Fruit fly (Drosophila melanogaster) whole organism, adult: Measurements from ENCODE around the gene Obp99d.

Source experiments
- CG11617 ChIP-seq: fragments of 200-800 bp; sonication (Bioruptor generic); optimal IDR thresholded peaks from 2 replicates; lab custom pipeline; 2017; ENCODE audit warnings: mild to moderate bottlenecking, missing biosample characterization, missing genetic modification reagents, missing genetic modification characterization
- CG12768 ChIP-seq: fragments of 200-800 bp; sonication (Bioruptor generic); optimal IDR thresholded peaks from 2 replicates; lab custom pipeline; 2017; ENCODE audit warnings: missing biosample characterization, missing genetic modification characterization, mild to moderate bottlenecking, moderate library complexity, missing genetic modification reagents
- CG14711 ChIP-seq: fragments of 200-800 bp; sonication (Bioruptor generic); optimal IDR thresholded peaks from 2 replicates; lab custom pipeline; 2018; ENCODE audit warnings: missing biosample characterization, mild to moderate bottlenecking, missing genetic modification characterization, moderate library complexity
- CG1620 ChIP-seq: fragments of 200-800 bp; sonication (Bioruptor generic); optimal IDR thresholded peaks from 2 replicates; lab custom pipeline; 2016; ENCODE audit warnings: missing biosample characterization, missing genetic modification characterization
- CG33017 ChIP-seq: fragments of 200-800 bp; sonication (Bioruptor generic); optimal IDR thresholded peaks from 2 replicates; lab custom pipeline; 2018; ENCODE audit warnings: missing biosample characterization, mild to moderate bottlenecking, missing genetic modification characterization, moderate library complexity
- CG5204 ChIP-seq: fragments of 200-800 bp; sonication (Bioruptor generic); optimal IDR thresholded peaks from 2 replicates; lab custom pipeline; 2016; ENCODE audit warnings: missing biosample characterization, missing genetic modification characterization
- CG7045 ChIP-seq: fragments of 200-800 bp; sonication (Bioruptor generic); optimal IDR thresholded peaks from 2 replicates; lab custom pipeline; 2017; ENCODE audit warnings: missing biosample characterization, mild to moderate bottlenecking, missing genetic modification characterization
- CG7101 ChIP-seq: fragments of 200-800 bp; sonication (Bioruptor generic); optimal IDR thresholded peaks from 2 replicates; lab custom pipeline; 2018; ENCODE audit warnings: missing biosample characterization, mild to moderate bottlenecking, missing genetic modification characterization, moderate library complexity
- Clk ChIP-seq: fragments of 200-800 bp; sonication (Bioruptor generic); optimal IDR thresholded peaks from 2 replicates; lab custom pipeline; 2017; ENCODE audit warnings: missing biosample characterization, missing genetic modification characterization
- Crg-1 ChIP-seq: fragments of 200-800 bp; sonication (Bioruptor generic); optimal IDR thresholded peaks from 2 replicates; lab custom pipeline; 2016; ENCODE audit warnings: missing biosample characterization, missing genetic modification characterization
- Hr96 ChIP-seq: fragments of 200-800 bp; sonication (Bioruptor generic); optimal IDR thresholded peaks from 2 replicates; lab custom pipeline; 2016; ENCODE audit warnings: missing biosample characterization, missing genetic modification characterization
- Mnt ChIP-seq: fragments of 200-800 bp; sonication (Bioruptor generic); optimal IDR thresholded peaks from 2 replicates; lab custom pipeline; 2016; ENCODE audit warnings: missing biosample characterization, mild to moderate bottlenecking, missing genetic modification characterization
- bab1 ChIP-seq: fragments of 200-800 bp; sonication (Bioruptor generic); optimal IDR thresholded peaks from 3 replicates; lab custom pipeline; 2019; ENCODE audit warnings: missing biosample characterization, mild to moderate bottlenecking, missing genetic modification characterization, moderate library complexity
- cic ChIP-seq: fragments of 200-800 bp; sonication (Bioruptor generic); optimal IDR thresholded peaks from 2 replicates; lab custom pipeline; 2017; ENCODE audit warnings: missing biosample characterization, mild to moderate bottlenecking, missing genetic modification characterization, moderate library complexity
- cnc ChIP-seq, 2 experiments: fragments of >200 bp; optimal IDR thresholded peaks; 2 replicates each; lab custom pipeline; 2017
- kay ChIP-seq: fragments of 200-800 bp; sonication (Bioruptor generic); peaks from one replicate; lab custom pipeline; 2016; ENCODE audit warnings: missing biosample characterization, missing genetic modification characterization, borderline replicate concordance
- ovo ChIP-seq: fragments of 200-800 bp; sonication (Bioruptor generic); optimal IDR thresholded peaks from 2 replicates; lab custom pipeline; 2016; ENCODE audit warnings: missing biosample characterization, missing genetic modification characterization
- pad ChIP-seq: fragments of 200-800 bp; sonication (Bioruptor generic); optimal IDR thresholded peaks from 3 replicates; lab custom pipeline; 2017; ENCODE audit warnings: missing biosample characterization, missing genetic modification characterization, mild to moderate bottlenecking, moderate library complexity, missing genetic modification reagents
- tj ChIP-seq: fragments of 200-800 bp; sonication (Bioruptor generic); optimal IDR thresholded peaks from 3 replicates; lab custom pipeline; 2017; ENCODE audit warnings: missing biosample characterization, mild to moderate bottlenecking, missing genetic modification characterization, moderate library complexity
- toe ChIP-seq: fragments of 200-800 bp; sonication (Bioruptor generic); optimal IDR thresholded peaks from 2 replicates; lab custom pipeline; 2016; ENCODE audit warnings: missing biosample characterization, missing genetic modification characterization

The Obp99d gene

DNA sequence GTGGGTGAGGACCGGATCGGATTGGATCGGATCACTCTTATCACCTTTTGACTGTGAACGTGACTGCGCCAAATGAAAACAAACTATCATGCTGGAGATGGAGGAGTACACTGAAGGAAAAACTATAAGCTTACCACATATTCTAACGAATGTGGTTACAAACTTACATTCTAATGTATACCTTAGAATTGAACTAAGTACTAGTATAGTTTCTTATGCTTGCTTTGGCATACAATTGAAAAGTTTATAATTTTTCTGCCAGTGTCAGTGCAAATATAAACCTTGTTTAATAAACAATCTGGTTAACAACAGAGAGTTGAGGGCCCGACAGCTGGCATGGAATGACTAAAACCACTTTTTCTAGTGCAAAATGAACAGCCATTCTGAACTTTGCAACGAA lies 3.2 kb downstream of the Obp99d start:
- peak; percentile 63 for TF ChIP-seq CG7101 (tag; lab: Kevin White, UChicago)
- no peak for TF ChIP-seq bab1 (GFP tag; lab: Kevin White, UChicago)
- TF ChIP-seq CG5204 (GFP tag; lab: Kevin White, UChicago) = no peak
- no peak for TF ChIP-seq toe (GFP tag; lab: Kevin White, UChicago)
- TF ChIP-seq Hr96 (GFP tag; lab: Kevin White, UChicago) = peak; percentile 35
- TF ChIP-seq pad (GFP tag; lab: Kevin White, UChicago) = peak; percentile 9
- no peak for TF ChIP-seq kay
- TF ChIP-seq tj (GFP tag; lab: Kevin White, UChicago) = no peak
- no peak for TF ChIP-seq Mnt (GFP tag; lab: Kevin White, UChicago)
- peak; percentile 8 for TF ChIP-seq cic
- peak; percentile 38 for TF ChIP-seq Clk
- TF ChIP-seq CG11617 (GFP tag; lab: Kevin White, UChicago) = no peak
- TF ChIP-seq CG33017 = peak; percentile 80
- peak; percentile 49 for TF ChIP-seq CG7045 (GFP tag; lab: Kevin White, UChicago)
- TF ChIP-seq CG14711 (tag; lab: Kevin White, UChicago) = peak; percentile 61
- peak; percentile 57 for TF ChIP-seq CG12768 (GFP tag; lab: Kevin White, UChicago)
- TF ChIP-seq CG1620 (GFP tag; lab: Kevin White, UChicago) = no peak
- no peak for TF ChIP-seq Crg-1
- TF ChIP-seq ovo (GFP tag; lab: Kevin White, UChicago) = no peak
- TF ChIP-seq cnc (optimal IDR thresholded peaks at IDR 0.05; lab: Kevin White, UChicago) = no peak

DNA sequence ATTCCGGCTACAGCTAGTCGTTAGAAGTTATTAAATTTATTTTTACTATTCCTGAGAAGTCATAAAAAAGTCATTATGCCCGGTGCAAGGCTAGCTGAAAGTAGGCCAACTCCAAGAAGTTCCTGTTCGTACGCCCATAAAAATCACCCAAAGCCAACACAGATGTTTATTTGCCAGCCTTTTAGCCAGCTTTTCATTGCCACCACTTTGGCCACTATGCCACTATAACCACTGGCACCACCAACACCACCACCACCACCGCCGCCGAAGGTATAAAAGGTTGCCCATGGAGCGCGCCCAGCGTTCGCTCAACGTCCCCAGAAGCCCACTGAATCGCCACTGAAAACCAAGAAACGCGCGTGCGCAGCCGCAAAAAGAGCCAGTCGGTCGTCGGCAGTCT lies 4.1 kb downstream of the Obp99d start, which contains the start of gene CG15506:
Gene CG15506, plus strand, starts transcription at position 301 of the 400 bp plus-strand sequence.
- TF ChIP-seq CG7045 (GFP tag; lab: Kevin White, UChicago) (no peak), tj (GFP tag; lab: Kevin White, UChicago) (no peak), cnc (optimal IDR thresholded peaks at IDR 0.05; lab: Kevin White, UChicago) (no peak), ovo (GFP tag; lab: Kevin White, UChicago) (no peak), Hr96 (GFP tag; lab: Kevin White, UChicago) (no peak), kay (no peak), CG5204 (GFP tag; lab: Kevin White, UChicago) (no peak), Clk (no peak), CG33017 (no peak)

DNA sequence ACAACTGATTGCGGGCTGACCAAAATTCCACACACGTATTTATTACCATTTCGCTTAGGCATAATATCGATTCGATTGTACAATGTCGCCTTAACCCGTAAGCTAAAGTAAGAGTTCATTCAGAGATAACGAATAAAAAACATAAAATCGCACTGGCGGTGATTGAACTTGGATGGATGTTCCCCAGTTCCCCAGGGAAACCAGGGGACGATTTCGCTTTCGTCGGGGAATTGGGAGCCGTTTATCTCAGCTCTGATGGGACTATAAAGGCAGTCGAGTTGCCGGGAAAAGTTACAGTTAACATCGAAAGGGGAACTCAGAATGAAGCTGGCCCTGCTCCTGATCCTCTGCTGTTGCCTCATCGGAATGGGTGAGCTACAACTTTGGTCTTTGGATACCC lies 7.9 kb downstream of the Obp99d start, which contains the start of gene CG34296:
Gene CG34296, plus strand, starts transcription at position 301 of the 400 bp plus-strand sequence.
- TF ChIP-seq CG33017 = no peak

DNA sequence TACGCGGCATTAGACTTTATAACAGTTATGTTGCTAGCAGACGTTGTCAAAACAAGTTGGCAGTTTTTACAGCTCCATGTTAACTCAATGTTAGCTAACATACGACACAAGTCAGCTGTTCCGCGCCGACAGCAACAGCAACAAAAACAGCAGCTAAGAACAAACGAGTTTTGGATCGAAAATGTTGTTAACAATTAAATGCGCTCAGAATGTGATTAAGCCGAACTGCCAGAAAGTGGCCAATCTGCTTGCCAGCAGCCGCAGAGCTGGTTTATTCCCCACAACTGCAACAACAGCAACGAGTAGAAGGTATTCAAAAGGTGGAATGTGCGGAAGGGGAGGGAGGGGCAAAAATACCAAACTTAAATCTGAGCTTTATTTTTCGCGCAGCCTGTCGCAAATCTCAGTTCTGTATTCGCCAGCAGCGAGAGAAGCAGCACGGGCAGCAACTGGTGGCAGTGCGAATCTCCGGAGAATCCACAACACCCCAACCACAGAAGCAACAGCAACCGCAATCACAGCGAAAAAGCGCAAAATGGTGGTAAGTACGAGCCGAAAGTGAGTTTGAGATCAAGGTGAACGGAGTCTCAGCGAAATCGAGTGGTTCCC lies 8.8 kb downstream of the Obp99d start, which contains the start of gene Pcd:
Gene Pcd, plus strand, starts transcription at position 116 of the 609 bp plus-strand sequence.
- TF ChIP-seq CG1620 (GFP tag; lab: Kevin White, UChicago) (no peak), Mnt (GFP tag; lab: Kevin White, UChicago) (peak; percentile 27), pad (GFP tag; lab: Kevin White, UChicago) (peak; percentile 38), bab1 (GFP tag; lab: Kevin White, UChicago) (peak; percentile 27), toe (GFP tag; lab: Kevin White, UChicago) (no peak), tj (GFP tag; lab: Kevin White, UChicago) (peak; percentile 55), cic (peak; percentile 50), CG7045 (GFP tag; lab: Kevin White, UChicago) (no peak), CG12768 (GFP tag; lab: Kevin White, UChicago) (peak; percentile 11), CG11617 (GFP tag; lab: Kevin White, UChicago) (no peak), Hr96 (GFP tag; lab: Kevin White, UChicago) (no peak), Clk (no peak)

DNA sequence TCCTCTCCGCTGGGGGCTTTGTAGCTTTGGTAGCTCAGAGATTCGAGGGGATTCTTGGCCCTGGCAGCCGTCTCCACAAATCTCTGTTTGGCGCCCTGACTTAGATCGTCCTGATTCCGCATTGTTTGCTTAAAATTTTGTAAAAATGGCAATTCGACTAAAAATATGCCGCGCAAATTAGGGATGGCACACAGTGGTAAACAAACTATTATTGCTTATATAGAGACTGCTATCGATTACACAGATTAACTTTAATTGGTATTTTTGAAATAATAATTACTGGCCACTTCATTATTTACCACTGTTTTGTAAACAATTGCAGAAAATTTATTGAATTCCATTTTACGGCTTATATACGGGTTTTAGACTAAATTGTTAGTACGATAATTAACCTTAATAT lies 10.4 kb downstream of the Obp99d start, which contains the start of the genes Naa40 and CG18731:
Gene Naa40, minus strand, starts transcription at position 206 of the 400 bp plus-strand sequence.
Gene CG18731, plus strand, starts transcription at position 283 of the 400 bp plus-strand sequence.
- no peak for TF ChIP-seq cic
- peak; percentile 65 for TF ChIP-seq tj (GFP tag; lab: Kevin White, UChicago)

DNA sequence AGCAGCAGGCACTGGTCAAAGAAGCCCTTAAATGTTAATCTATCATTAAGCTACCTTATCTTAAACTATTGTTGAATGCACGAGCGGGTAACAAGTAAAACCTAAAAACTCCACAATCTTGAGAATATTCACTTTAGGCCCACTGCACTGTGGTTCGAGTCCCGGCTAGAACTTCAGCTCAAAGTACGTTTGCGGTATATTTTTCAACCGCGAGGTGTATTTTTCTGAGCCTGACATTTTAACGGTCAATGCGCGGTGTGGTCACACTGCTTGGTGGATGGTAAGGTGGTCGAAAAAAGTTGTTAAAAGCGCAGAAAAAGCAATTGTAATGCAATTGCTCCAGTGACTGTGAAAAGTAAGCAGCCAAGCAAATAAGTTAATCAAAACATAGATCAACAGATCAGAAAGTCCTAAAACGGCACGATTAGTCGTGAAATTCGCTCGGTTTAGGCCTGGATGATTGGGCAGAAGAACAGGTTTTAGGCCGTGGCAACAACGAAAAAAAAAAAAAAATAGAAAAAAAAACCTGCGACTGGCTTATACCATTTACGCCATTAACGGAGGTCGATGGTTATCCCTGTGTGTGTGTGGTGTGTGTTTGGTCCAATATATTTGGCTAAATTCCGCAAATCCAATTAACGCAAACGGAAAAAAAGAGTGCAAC lies 11.4 kb downstream of the Obp99d start, which contains the start of gene Kul:
Gene Kul, plus strand, starts transcription at position 254 of the 664 bp plus-strand sequence.
- TF ChIP-seq ovo (GFP tag; lab: Kevin White, UChicago) = peak; percentile 37
- no peak for TF ChIP-seq CG33017
- TF ChIP-seq bab1 (GFP tag; lab: Kevin White, UChicago) = peak; percentile 42
- peak; percentile 77 for TF ChIP-seq CG12768 (GFP tag; lab: Kevin White, UChicago)
- no peak for TF ChIP-seq Crg-1
- TF ChIP-seq CG7045 (GFP tag; lab: Kevin White, UChicago) = no peak
- TF ChIP-seq Hr96 (GFP tag; lab: Kevin White, UChicago) = peak; percentile 75
- TF ChIP-seq cnc (optimal IDR thresholded peaks at IDR 0.05; lab: Kevin White, UChicago) = no peak
- TF ChIP-seq CG7101 (tag; lab: Kevin White, UChicago) = peak; percentile 18
- peak; percentile 22 for TF ChIP-seq CG1620 (GFP tag; lab: Kevin White, UChicago)
- TF ChIP-seq CG5204 (GFP tag; lab: Kevin White, UChicago) = no peak
- TF ChIP-seq toe (GFP tag; lab: Kevin White, UChicago) = peak; percentile 66
- TF ChIP-seq Clk = no peak
- no peak for TF ChIP-seq CG14711 (tag; lab: Kevin White, UChicago)
- no peak for TF ChIP-seq cic
- TF ChIP-seq pad (GFP tag; lab: Kevin White, UChicago) = no peak
- peak; percentile 28 for TF ChIP-seq tj (GFP tag; lab: Kevin White, UChicago)
- peak; percentile 22 for TF ChIP-seq Mnt (GFP tag; lab: Kevin White, UChicago)
- peak; percentile 38 for TF ChIP-seq CG11617 (GFP tag; lab: Kevin White, UChicago)
- TF ChIP-seq kay = no peak
